Worm (Caenorhabditis elegans) whole organism, L1 larva: ENCODE results near the gene srlf-17.

Source experiments
- C34B4.2 ChIP-seq: sonication (generic microtip); optimal IDR thresholded peaks from 2 replicates; lab custom pipeline; 2017; ENCODE audit warnings: mild to moderate bottlenecking, missing genetic modification characterization, missing compliant biosample characterization
- Y116A8C.19 ChIP-seq: sonication (generic microtip); optimal IDR thresholded peaks from 2 replicates; lab custom pipeline; 2016; ENCODE audit warnings: missing compliant biosample characterization, missing genetic modification characterization, borderline replicate concordance
- alr-1 ChIP-seq: fragments of 200-800 bp; sonication (Bioruptor generic); optimal IDR thresholded peaks from 2 replicates; lab custom pipeline; 2018; ENCODE audit warnings: borderline replicate concordance, mild to moderate bottlenecking, missing genetic modification characterization, missing compliant biosample characterization
- aly-2 ChIP-seq: fragments of 150-350 bp; optimal IDR thresholded peaks from 2 replicates; lab custom pipeline; 2014; ENCODE audit warnings: missing biosample characterization, missing genetic modification characterization
- ama-1 ChIP-seq: fragments of 150-350 bp; optimal IDR thresholded peaks from 2 replicates; lab custom pipeline; 2014
- ceh-63 ChIP-seq: fragments of 200-800 bp; sonication (Bioruptor generic); optimal IDR thresholded peaks from 2 replicates; lab custom pipeline; 2018; ENCODE audit warnings: mild to moderate bottlenecking, missing genetic modification characterization, missing compliant biosample characterization
- ceh-8 ChIP-seq: fragments of 200-800 bp; sonication (Bioruptor generic); optimal IDR thresholded peaks from 2 replicates; lab custom pipeline; 2018; ENCODE audit warnings: mild to moderate bottlenecking, missing genetic modification characterization, moderate library complexity, missing compliant biosample characterization
- ces-1 ChIP-seq: fragments of 150-350 bp; optimal IDR thresholded peaks from 2 replicates; lab custom pipeline; 2014; ENCODE audit warnings: missing biosample characterization, missing genetic modification reagents, missing genetic modification characterization
- dpl-1 ChIP-seq, 3 experiments: fragments of 150-350 bp in 2 of 3; sonication (generic microtip) in 1 of 3; optimal IDR thresholded peaks; 2 replicates each; lab custom pipeline; 2014 to 2017; ENCODE audit warnings: missing biosample characterization in 3 of 3, missing genetic modification characterization in 3 of 3, missing genetic modification reagents in 3 of 3
- dsc-1 ChIP-seq: sonication (generic microtip); optimal IDR thresholded peaks from 2 replicates; lab custom pipeline; 2016; ENCODE audit warnings: mild to moderate bottlenecking, missing genetic modification characterization, missing compliant biosample characterization
- efl-1 ChIP-seq, 4 experiments: fragments of 150-350 bp; optimal IDR thresholded peaks in 3 of 4; peaks in 1 of 4; 1 replicate in 1 of 4; 2 replicates in 3 of 4; lab custom pipeline; 2014; ENCODE audit warnings: missing biosample characterization in 2 of 4, missing genetic modification characterization in 2 of 4, missing genetic modification reagents in 2 of 4
- fkh-4 ChIP-seq: sonication (generic microtip); optimal IDR thresholded peaks from 2 replicates; lab custom pipeline; 2016; ENCODE audit warnings: missing compliant biosample characterization, missing genetic modification characterization, borderline replicate concordance
- fos-1 ChIP-seq: fragments of 150-350 bp; optimal IDR thresholded peaks from 2 replicates; lab custom pipeline; 2014; ENCODE audit warnings: missing biosample characterization, missing genetic modification characterization
- grh-1 ChIP-seq: fragments of 200-800 bp; sonication (Bioruptor generic); IDR thresholded peaks from 2 replicates; pipeline ENCODE4 v1.3.6; 2022; ENCODE audit warnings: missing genetic modification reagents, missing genetic modification characterization, missing compliant biosample characterization
- hlh-17 ChIP-seq: fragments of 200-800 bp; sonication (Bioruptor generic); optimal IDR thresholded peaks from 2 replicates; lab custom pipeline; 2018; ENCODE audit warnings: missing genetic modification characterization, mild to moderate bottlenecking, missing compliant biosample characterization, moderate library complexity, borderline replicate concordance
- hlh-4 ChIP-seq: sonication (generic microtip); optimal IDR thresholded peaks from 2 replicates; lab custom pipeline; 2016; ENCODE audit warnings: mild to moderate bottlenecking, missing genetic modification characterization, missing compliant biosample characterization
- irx-1 ChIP-seq: sonication (generic microtip); optimal IDR thresholded peaks from 2 replicates; lab custom pipeline; 2016; ENCODE audit warnings: missing genetic modification characterization, missing compliant biosample characterization
- jun-1 ChIP-seq: fragments of 150-350 bp; optimal IDR thresholded peaks from 2 replicates; lab custom pipeline; 2014; ENCODE audit warnings: missing biosample characterization, missing genetic modification reagents, missing genetic modification characterization
- lin-14 ChIP-seq: fragments of 200-800 bp; sonication (Bioruptor generic); optimal IDR thresholded peaks from 2 replicates; lab custom pipeline; 2018; ENCODE audit warnings: mild to moderate bottlenecking, missing genetic modification characterization, moderate library complexity, missing compliant biosample characterization
- lin-35 ChIP-seq, 2 experiments: fragments of 150-350 bp; optimal IDR thresholded peaks; 2 replicates each; lab custom pipeline; 2014; ENCODE audit warnings: missing biosample characterization in 2 of 2, missing genetic modification characterization in 2 of 2, missing genetic modification reagents in 2 of 2
- lir-3 ChIP-seq: sonication (generic microtip); optimal IDR thresholded peaks from 2 replicates; lab custom pipeline; 2016; ENCODE audit warnings: mild to moderate bottlenecking, missing genetic modification characterization, moderate library complexity, missing compliant biosample characterization; ENCODE audit not compliant: poor library complexity
- lsy-2 ChIP-seq, 2 experiments: fragments of 150-350 bp; optimal IDR thresholded peaks; 2 replicates each; lab custom pipeline; 2014; ENCODE audit warnings: missing biosample characterization in 2 of 2, missing genetic modification characterization in 2 of 2
- mab-9 ChIP-seq: fragments of 200-800 bp; sonication (Bioruptor generic); IDR thresholded peaks from 2 replicates; pipeline ENCODE4 v1.3.6; 2022; ENCODE audit warnings: missing genetic modification reagents, missing genetic modification characterization, missing compliant biosample characterization
- mdl-1 ChIP-seq, 2 experiments: fragments of 150-350 bp; optimal IDR thresholded peaks; 2 replicates each; lab custom pipeline; 2014 to 2017; ENCODE audit warnings: missing biosample characterization in 2 of 2, missing genetic modification characterization in 2 of 2, inconsistent platforms in 1 of 2
- nhr-11 ChIP-seq: fragments of 150-350 bp; optimal IDR thresholded peaks from 2 replicates; lab custom pipeline; 2014; ENCODE audit warnings: missing biosample characterization, missing genetic modification characterization
- nhr-20 ChIP-seq: sonication (generic microtip); optimal IDR thresholded peaks from 2 replicates; lab custom pipeline; 2016; ENCODE audit warnings: mild to moderate bottlenecking, missing genetic modification characterization, missing compliant biosample characterization
- nhr-237 ChIP-seq: fragments of 150-350 bp; optimal IDR thresholded peaks from 2 replicates; lab custom pipeline; 2014; ENCODE audit warnings: missing biosample characterization, missing genetic modification characterization
- nhr-28 ChIP-seq: fragments of 150-350 bp; optimal IDR thresholded peaks from 2 replicates; lab custom pipeline; 2014; ENCODE audit warnings: missing biosample characterization, missing genetic modification characterization
- nhr-47 ChIP-seq: sonication (generic microtip); optimal IDR thresholded peaks from 2 replicates; lab custom pipeline; 2016; ENCODE audit warnings: mild to moderate bottlenecking, missing genetic modification characterization, moderate library complexity, missing compliant biosample characterization
- nhr-84 ChIP-seq: sonication (generic microtip); optimal IDR thresholded peaks from 2 replicates; lab custom pipeline; 2017; ENCODE audit warnings: missing biosample characterization, missing genetic modification characterization
- nhr-90 ChIP-seq: sonication (generic microtip); optimal IDR thresholded peaks from 2 replicates; lab custom pipeline; 2016; ENCODE audit warnings: mild to moderate bottlenecking, missing genetic modification characterization, missing compliant biosample characterization; ENCODE audit not compliant: poor library complexity
- pag-3 ChIP-seq: sonication (generic microtip); optimal IDR thresholded peaks from 2 replicates; lab custom pipeline; 2017; ENCODE audit warnings: missing genetic modification characterization, mild to moderate bottlenecking, missing compliant biosample characterization, antibody characterized with exemption, borderline replicate concordance; ENCODE audit not compliant: insufficient read depth
- pax-3 ChIP-seq: fragments of 200-800 bp; sonication (Bioruptor generic); optimal IDR thresholded peaks from 2 replicates; lab custom pipeline; 2018; ENCODE audit warnings: mild to moderate bottlenecking, missing genetic modification characterization, moderate library complexity, missing compliant biosample characterization
- rnt-1 ChIP-seq: sonication (generic microtip); optimal IDR thresholded peaks from 2 replicates; lab custom pipeline; 2016; ENCODE audit warnings: mild to moderate bottlenecking, missing genetic modification characterization, moderate library complexity, missing compliant biosample characterization
- skn-1 ChIP-seq: fragments of 150-350 bp; optimal IDR thresholded peaks from 2 replicates; lab custom pipeline; 2014; ENCODE audit warnings: missing biosample characterization, missing genetic modification characterization
- snpc-4 ChIP-seq: fragments of 150-350 bp; optimal IDR thresholded peaks from 2 replicates; lab custom pipeline; 2014; ENCODE audit warnings: missing biosample characterization, missing genetic modification characterization
- snu-23 ChIP-seq: sonication (generic microtip); optimal IDR thresholded peaks from 2 replicates; lab custom pipeline; 2016; ENCODE audit warnings: missing genetic modification characterization, missing compliant biosample characterization
- sox-4 ChIP-seq: sonication (generic microtip); optimal IDR thresholded peaks from 2 replicates; lab custom pipeline; 2016; ENCODE audit warnings: missing genetic modification characterization, missing compliant biosample characterization
- sptf-1 ChIP-seq: fragments of 150-350 bp; optimal IDR thresholded peaks from 2 replicates; lab custom pipeline; 2014; ENCODE audit warnings: missing biosample characterization, missing genetic modification characterization
- tlp-1 ChIP-seq: fragments of 150-350 bp; optimal IDR thresholded peaks from 2 replicates; lab custom pipeline; 2014; ENCODE audit warnings: missing biosample characterization, missing genetic modification characterization
- unc-86 ChIP-seq: sonication (generic microtip); optimal IDR thresholded peaks from 2 replicates; lab custom pipeline; 2016; ENCODE audit warnings: missing genetic modification characterization, missing compliant biosample characterization
- unc-98 ChIP-seq: fragments of 200-800 bp; sonication (Bioruptor generic); IDR thresholded peaks from 2 replicates; pipeline ENCODE4 v1.3.6; 2022; ENCODE audit warnings: missing genetic modification characterization, missing compliant biosample characterization
- vab-15 ChIP-seq: sonication (generic microtip); optimal IDR thresholded peaks from 2 replicates; lab custom pipeline; 2017; ENCODE audit warnings: missing genotype, mild to moderate bottlenecking, missing genetic modification characterization, missing compliant biosample characterization
- zag-1 ChIP-seq: fragments of 150-350 bp; optimal IDR thresholded peaks from 2 replicates; lab custom pipeline; 2014; ENCODE audit warnings: missing biosample characterization, missing genetic modification characterization
- zip-4 ChIP-seq: fragments of 200-800 bp; sonication (Bioruptor generic); optimal IDR thresholded peaks from 2 replicates; lab custom pipeline; 2018; ENCODE audit warnings: mild to moderate bottlenecking, missing genetic modification characterization, moderate library complexity, missing compliant biosample characterization

Gene srlf-17

ce11 chrIV:11082789-11083235 is 19.7 kb downstream of the srlf-17 start (continued):
- TF ChIP-seq tlp-1 (no peak), lin-14 (GFP tag; lab: Kevin White, UChicago) (peak; percentile 98), irx-1 (peak; percentile 87), unc-98 (GFP tag; lab: Robert Waterston, UW) (no peak; the same call in 1 of the 2 replicates), lin-35 (GFP tag; optimal IDR thresholded peaks at IDR 0.05; lab: Kevin White, UChicago) (peak; percentile 85 to 87), nhr-237 (tag; lab: Kevin White, UChicago) (peak; percentile 91), grh-1 (GFP tag; lab: Robert Waterston, UW) (peak; percentile 76), C34B4.2 (tag; lab: Kevin White, UChicago) (peak; percentile 45), pax-3 (tag; lab: Kevin White, UChicago) (peak; percentile 70), rnt-1 (tag; lab: Kevin White, UChicago) (peak; percentile 84), unc-86 (tag; lab: Kevin White, UChicago) (peak; percentile 92), ama-1 (lab: Kevin White, UChicago) (peak; percentile 73), zip-4 (peak; percentile 60), nhr-20 (tag; lab: Kevin White, UChicago) (peak; percentile 96), mdl-1 (tag; optimal IDR thresholded peaks at IDR 0.05; lab: Kevin White, UChicago) (peak in 1 of 2 experiments; percentile 95), pag-3 (tag; lab: Kevin White, UChicago) (no peak)
- TF ChIP-seq, all 84 proteins: peak for 63

ce11 chrIV:11082153-11082552 is 20.4 kb downstream of the srlf-17 start, which contains the start of gene let-70:
TSS of gene let-70 (minus strand) at chrIV:11082253.
- TF ChIP-seq fos-1 (no peak), skn-1 (tag; lab: Kevin White, UChicago) (peak; percentile 23), efl-1 (optimal IDR thresholded peaks at IDR 0.05; lab: Kevin White, UChicago) (no peak), efl-1 (GFP tag; optimal IDR thresholded peaks at IDR 0.05 in 1 of 2; lab: Kevin White, UChicago) (no peak)

ce11 chrIV:11080823-11081285 is 21.7 kb downstream of the srlf-17 start, which contains the start of gene atg-7:
TSS of gene atg-7 (minus strand) at chrIV:11081055.
- TF ChIP-seq jun-1 (tag; lab: Kevin White, UChicago) (no peak), unc-86 (tag; lab: Kevin White, UChicago) (no peak), sox-4 (tag; lab: Kevin White, UChicago) (no peak), hlh-17 (GFP tag; lab: Kevin White, UChicago) (no peak), ceh-8 (GFP tag; lab: Kevin White, UChicago) (peak; percentile 21), unc-98 (GFP tag; lab: Robert Waterston, UW) (no peak), lin-14 (GFP tag; lab: Kevin White, UChicago) (no peak), fkh-4 (tag; lab: Kevin White, UChicago) (no peak), vab-15 (tag; lab: Kevin White, UChicago) (no peak), hlh-4 (tag; lab: Kevin White, UChicago) (no peak), rnt-1 (tag; lab: Kevin White, UChicago) (peak; percentile 10), nhr-28 (tag; lab: Kevin White, UChicago) (no peak), snu-23 (GFP tag; lab: Kevin White, UChicago) (peak; percentile 9), ama-1 (lab: Kevin White, UChicago) (peak; percentile 90), dsc-1 (peak; percentile 25), lsy-2 (tag; optimal IDR thresholded peaks at IDR 0.05; lab: Kevin White, UChicago) (peak in 1 of 2 experiments; percentile 4), sptf-1 (tag; lab: Kevin White, UChicago) (no peak), pag-3 (tag; lab: Kevin White, UChicago) (no peak), nhr-84 (tag; lab: Kevin White, UChicago) (no peak), aly-2 (tag; lab: Kevin White, UChicago) (peak; percentile 22), nhr-11 (tag; lab: Kevin White, UChicago) (no peak), nhr-90 (peak; percentile 5), lir-3 (tag; lab: Kevin White, UChicago) (peak; percentile 13), dpl-1 (GFP tag; optimal IDR thresholded peaks at IDR 0.05; lab: Kevin White, UChicago) (no peak), ceh-63 (no peak), Y116A8C.19 (no peak), zip-4 (no peak), mab-9 (GFP tag; lab: Robert Waterston, UW) (no peak), alr-1 (tag; lab: Kevin White, UChicago) (no peak), irx-1 (no peak), nhr-47 (no peak), ces-1 (no peak), efl-1 (optimal IDR thresholded peaks at IDR 0.05; lab: Kevin White, UChicago) (peak; percentile 6 to 7), efl-1 (GFP tag; optimal IDR thresholded peaks at IDR 0.05 in 1 of 2; lab: Kevin White, UChicago) (peak in 1 of 2 experiments; percentile 67), skn-1 (tag; lab: Kevin White, UChicago) (no peak), tlp-1 (no peak), zag-1 (tag; lab: Kevin White, UChicago) (no peak), snpc-4 (tag; lab: Kevin White, UChicago) (no peak)
